Fruit fly (Drosophila melanogaster) whole organism, embryonic: ENCODE results near the gene CG10669.
A peak's percentile ranks its signal among the peaks of the same experiment; 100 is the strongest.

ENCODE experiments used
- Ada2b ChIP-seq: fragments of 200-800 bp; sonication (Bioruptor generic); IDR thresholded peaks from 2 replicates; pipeline ENCODE4 v1.3.6; 2022; ENCODE audit warnings: missing biosample characterization, missing genetic modification characterization
- Bgb ChIP-seq: fragments of 200-800 bp; sonication (Bioruptor generic); IDR thresholded peaks from 2 replicates; pipeline ENCODE4 v1.3.6; 2022; ENCODE audit warnings: missing biosample characterization, missing genetic modification characterization; ENCODE audit not compliant: partially characterized antibody
- CG10462 ChIP-seq: fragments of 200-800 bp; sonication (Bioruptor generic); optimal IDR thresholded peaks from 2 replicates; lab custom pipeline; 2016; ENCODE audit warnings: missing biosample characterization, missing genetic modification characterization
- CG10543 ChIP-seq: fragments of 200-800 bp; sonication (Bioruptor generic); optimal IDR thresholded peaks from 3 replicates; lab custom pipeline; 2017; ENCODE audit warnings: missing biosample characterization, mild to moderate bottlenecking, missing genetic modification characterization, moderate library complexity
- CG10565 ChIP-seq: fragments of 200-800 bp; sonication (Bioruptor generic); optimal IDR thresholded peaks from 3 replicates; lab custom pipeline; 2016; ENCODE audit warnings: missing biosample characterization, mild to moderate bottlenecking, missing genetic modification characterization
- CG10979 ChIP-seq: fragments of 200-800 bp; sonication (Bioruptor generic); optimal IDR thresholded peaks from 2 replicates; lab custom pipeline; 2018; ENCODE audit warnings: missing biosample characterization, mild to moderate bottlenecking, missing genetic modification characterization, moderate library complexity
- CG11085 ChIP-seq: fragments of 200-800 bp; sonication (Bioruptor generic); IDR thresholded peaks from 2 replicates; pipeline ENCODE4 v1.3.6; 2022; ENCODE audit warnings: missing biosample characterization, missing genetic modification characterization
- CG15479 ChIP-seq: fragments of 200-800 bp; sonication (Bioruptor generic); optimal IDR thresholded peaks from 3 replicates; lab custom pipeline; 2019; ENCODE audit warnings: missing biosample characterization, mild to moderate bottlenecking, missing genetic modification characterization, moderate library complexity
- CG1602 ChIP-seq: fragments of 200-800 bp; sonication (Bioruptor generic); optimal IDR thresholded peaks from 3 replicates; lab custom pipeline; 2016; ENCODE audit warnings: missing biosample characterization, missing genetic modification characterization
- CG16863 ChIP-seq: fragments of 200-800 bp; sonication (Bioruptor generic); optimal IDR thresholded peaks from 3 replicates; lab custom pipeline; 2016; ENCODE audit warnings: missing biosample characterization, missing genetic modification characterization
- CG17612 ChIP-seq: fragments of 200-800 bp; sonication (Bioruptor generic); IDR thresholded peaks from 2 replicates; pipeline ENCODE4 v1.3.6; 2022; ENCODE audit warnings: missing biosample characterization, missing genetic modification characterization
- CG17802 ChIP-seq: fragments of 200-800 bp; sonication (Bioruptor generic); optimal IDR thresholded peaks from 2 replicates; lab custom pipeline; 2018; ENCODE audit warnings: missing biosample characterization, mild to moderate bottlenecking, missing genetic modification characterization, moderate library complexity
- CG18619 ChIP-seq: fragments of 200-800 bp; sonication (Bioruptor generic); optimal IDR thresholded peaks from 3 replicates; lab custom pipeline; 2017; ENCODE audit warnings: missing biosample characterization, mild to moderate bottlenecking, missing genetic modification characterization
- CG3163 ChIP-seq: fragments of 200-800 bp; sonication (Bioruptor generic); optimal IDR thresholded peaks from 3 replicates; lab custom pipeline; 2016; ENCODE audit warnings: missing biosample characterization, missing genetic modification characterization
- CG5953 ChIP-seq: fragments of 200-800 bp; sonication (Bioruptor generic); IDR thresholded peaks from 2 replicates; pipeline ENCODE4 v1.3.6; 2022; ENCODE audit warnings: missing biosample characterization, missing genetic modification characterization
- CG8281 ChIP-seq: fragments of 200-800 bp; sonication (Bioruptor generic); optimal IDR thresholded peaks from 2 replicates; lab custom pipeline; 2018; ENCODE audit warnings: missing biosample characterization, mild to moderate bottlenecking, missing genetic modification characterization, moderate library complexity
- CG9727 ChIP-seq: fragments of 200-800 bp; sonication (Bioruptor generic); optimal IDR thresholded peaks from 3 replicates; lab custom pipeline; 2017; ENCODE audit warnings: missing biosample characterization, mild to moderate bottlenecking, missing genetic modification characterization
- Dad ChIP-seq: fragments of 200-800 bp; sonication (Bioruptor generic); optimal IDR thresholded peaks from 3 replicates; lab custom pipeline; 2016; ENCODE audit warnings: missing biosample characterization, missing genetic modification characterization
- Dek ChIP-seq: fragments of 200-800 bp; sonication (Bioruptor generic); optimal IDR thresholded peaks from 3 replicates; lab custom pipeline; 2019; ENCODE audit warnings: missing biosample characterization, mild to moderate bottlenecking, missing genetic modification characterization, moderate library complexity
- Elba2 ChIP-seq: fragments of 200-800 bp; sonication (Bioruptor generic); optimal IDR thresholded peaks from 3 replicates; lab custom pipeline; 2016; ENCODE audit warnings: missing biosample characterization, missing genetic modification characterization
- Fer2 ChIP-seq: fragments of 200-800 bp; sonication (Bioruptor generic); optimal IDR thresholded peaks from 2 replicates; lab custom pipeline; 2018; ENCODE audit warnings: missing biosample characterization, mild to moderate bottlenecking, missing genetic modification characterization, moderate library complexity
- Gug ChIP-seq: fragments of 200-800 bp; sonication (Bioruptor generic); IDR thresholded peaks from 4 replicates; pipeline ENCODE4 v1.3.6; 2022; ENCODE audit warnings: missing biosample characterization, missing genetic modification characterization
- Meics ChIP-seq: fragments of 200-800 bp; sonication (Bioruptor generic); optimal IDR thresholded peaks from 2 replicates; lab custom pipeline; 2017; ENCODE audit warnings: missing biosample characterization, mild to moderate bottlenecking, missing genetic modification characterization
- Myb ChIP-seq: fragments of 200-800 bp; sonication (Bioruptor generic); optimal IDR thresholded peaks from 2 replicates; lab custom pipeline; 2016; ENCODE audit warnings: missing biosample characterization, missing genetic modification characterization
- NC2α ChIP-seq: fragments of 200-800 bp; sonication (Bioruptor generic); optimal IDR thresholded peaks from 2 replicates; lab custom pipeline; 2016; ENCODE audit warnings: missing biosample characterization, missing genetic modification characterization
- Neu2 ChIP-seq: fragments of 200-800 bp; sonication (Bioruptor generic); optimal IDR thresholded peaks from 3 replicates; lab custom pipeline; 2016; ENCODE audit warnings: missing biosample characterization, missing genetic modification characterization, borderline replicate concordance
- Nf-YB ChIP-seq: fragments of 200-800 bp; sonication (Bioruptor generic); optimal IDR thresholded peaks from 3 replicates; lab custom pipeline; 2019; ENCODE audit warnings: missing biosample characterization, mild to moderate bottlenecking, missing genetic modification characterization, moderate library complexity
- Ravus ChIP-seq: fragments of 200-800 bp; sonication (Bioruptor generic); IDR thresholded peaks from 2 replicates; pipeline ENCODE4 v1.3.6; 2022; ENCODE audit warnings: missing biosample characterization, missing genetic modification characterization
- Rx ChIP-seq: fragments of 200-800 bp; sonication (Bioruptor generic); IDR thresholded peaks from 2 replicates; pipeline ENCODE4 v1.3.6; 2022; ENCODE audit warnings: missing biosample characterization, missing genetic modification characterization
- Six4 ChIP-seq: fragments of 200-800 bp; sonication (Bioruptor generic); optimal IDR thresholded peaks from 2 replicates; lab custom pipeline; 2016; ENCODE audit warnings: missing biosample characterization, missing genetic modification characterization
- Ssrp ChIP-seq: fragments of 200-800 bp; sonication (Bioruptor generic); optimal IDR thresholded peaks from 2 replicates; lab custom pipeline; 2018; ENCODE audit warnings: missing biosample characterization, mild to moderate bottlenecking, missing genetic modification characterization, moderate library complexity
- Trl ChIP-seq, 3 experiments: fragments of >200 bp in 2 of 3; fragments of 200-800 bp in 1 of 3; sonication (Bioruptor generic) in 1 of 3; optimal IDR thresholded peaks; 2 replicates in 1 of 3; 3 replicates in 2 of 3; lab custom pipeline; 2016 to 2017; ENCODE audit warnings: missing biosample characterization in 1 of 3, missing genetic modification characterization in 1 of 3
- bab2 ChIP-seq: fragments of 200-800 bp; sonication (Bioruptor generic); optimal IDR thresholded peaks from 2 replicates; lab custom pipeline; 2016; ENCODE audit warnings: missing biosample characterization, missing genetic modification characterization
- fru ChIP-seq: fragments of >200 bp; optimal IDR thresholded peaks from 2 replicates; lab custom pipeline; 2017
- jigr1 ChIP-seq: fragments of 200-800 bp; sonication (Bioruptor generic); IDR thresholded peaks from 3 replicates; pipeline ENCODE4 v1.3.6; 2022; ENCODE audit warnings: missing biosample characterization, missing genetic modification characterization
- jumu ChIP-seq: fragments of 200-800 bp; sonication (Bioruptor generic); optimal IDR thresholded peaks from 3 replicates; lab custom pipeline; 2016; ENCODE audit warnings: missing biosample characterization, missing genetic modification characterization
- knrl ChIP-seq: fragments of 200-800 bp; sonication (Bioruptor generic); IDR thresholded peaks from 3 replicates; pipeline ENCODE4 v1.3.6; 2022; ENCODE audit warnings: missing biosample characterization, missing genetic modification characterization; ENCODE audit not compliant: partially characterized antibody
- mirr ChIP-seq: fragments of 200-800 bp; sonication (Bioruptor generic); optimal IDR thresholded peaks from 3 replicates; lab custom pipeline; 2018; ENCODE audit warnings: missing biosample characterization, mild to moderate bottlenecking, missing genetic modification characterization
- nau ChIP-seq: fragments of 200-800 bp; sonication (Bioruptor generic); optimal IDR thresholded peaks from 3 replicates; lab custom pipeline; 2017; ENCODE audit warnings: missing biosample characterization, mild to moderate bottlenecking, missing genetic modification characterization, missing genetic modification reagents
- nerfin-2 ChIP-seq: fragments of 200-800 bp; sonication (Bioruptor generic); IDR thresholded peaks from 2 replicates; pipeline ENCODE4 v1.3.6; 2022; ENCODE audit warnings: missing biosample characterization, missing genetic modification characterization; ENCODE audit not compliant: partially characterized antibody
- p53 ChIP-seq: fragments of 200-800 bp; sonication (Bioruptor generic); optimal IDR thresholded peaks from 2 replicates; lab custom pipeline; 2016; ENCODE audit warnings: missing biosample characterization, missing genetic modification characterization
- pan ChIP-seq, 4 experiments: fragments of >200 bp in 3 of 4; fragments of 200-800 bp in 1 of 4; sonication (Bioruptor generic) in 1 of 4; optimal IDR thresholded peaks in 3 of 4; IDR thresholded peaks in 1 of 4; 2 replicates each; pipeline versions ENCODE4 v1.3.6 to Lab custom; 2017 to 2022; ENCODE audit warnings: missing biosample characterization in 2 of 4, missing genetic modification characterization in 2 of 4, mixed read lengths in 1 of 4
- peb ChIP-seq: fragments of 200-800 bp; sonication (Bioruptor generic); IDR thresholded peaks from 2 replicates; pipeline ENCODE4 v1.3.6; 2022; ENCODE audit warnings: missing biosample characterization, missing genetic modification characterization
- slou ChIP-seq: fragments of 200-800 bp; sonication (Bioruptor generic); optimal IDR thresholded peaks from 3 replicates; lab custom pipeline; 2016; ENCODE audit warnings: missing biosample characterization, missing genetic modification characterization
- sqz ChIP-seq: fragments of 200-800 bp; sonication (Bioruptor generic); optimal IDR thresholded peaks from 3 replicates; lab custom pipeline; 2018; ENCODE audit warnings: missing biosample characterization, mild to moderate bottlenecking, missing genetic modification characterization
- vnd ChIP-seq: fragments of 200-800 bp; sonication (Bioruptor generic); IDR thresholded peaks from 3 replicates; pipeline ENCODE4 v1.3.6; 2022; ENCODE audit warnings: missing biosample characterization, missing genetic modification characterization; ENCODE audit not compliant: partially characterized antibody

Gene CG10669

DNA sequence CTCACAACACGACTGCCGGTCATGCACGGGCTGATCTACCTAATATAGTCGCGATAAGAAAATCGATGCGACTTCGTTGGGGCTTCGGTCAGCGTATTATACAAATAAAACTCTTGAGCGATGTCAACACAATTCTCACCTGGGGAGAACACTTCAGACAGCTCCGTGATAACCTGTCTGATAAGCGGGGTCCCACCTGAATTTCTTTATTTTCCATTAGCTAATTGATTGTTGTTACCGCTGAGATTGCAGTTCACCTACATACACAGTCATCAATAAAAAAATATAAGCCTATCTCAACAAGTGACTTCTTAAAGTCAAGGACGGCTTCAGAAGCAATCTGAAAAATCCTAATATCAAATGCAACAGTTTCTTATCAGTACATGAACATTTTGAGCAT lies 11.9 kb upstream of the CG10669 start, which contains the start of gene tobi (continued):
- peak; percentile 19; the same call in 1 of the 3 replicates for TF ChIP-seq vnd (GFP tag; lab: Robert Waterston, UW)
- TF ChIP-seq CG10543 (GFP tag; lab: Kevin White, UChicago) = no peak
- TF ChIP-seq Six4 = no peak
- no peak for TF ChIP-seq bab2 (GFP tag; lab: Kevin White, UChicago)
- TF ChIP-seq nau (GFP tag; lab: Kevin White, UChicago) = no peak
- no peak for TF ChIP-seq Ssrp (tag; lab: Kevin White, UChicago)
- TF ChIP-seq, all 482 proteins: peak for 3

DNA sequence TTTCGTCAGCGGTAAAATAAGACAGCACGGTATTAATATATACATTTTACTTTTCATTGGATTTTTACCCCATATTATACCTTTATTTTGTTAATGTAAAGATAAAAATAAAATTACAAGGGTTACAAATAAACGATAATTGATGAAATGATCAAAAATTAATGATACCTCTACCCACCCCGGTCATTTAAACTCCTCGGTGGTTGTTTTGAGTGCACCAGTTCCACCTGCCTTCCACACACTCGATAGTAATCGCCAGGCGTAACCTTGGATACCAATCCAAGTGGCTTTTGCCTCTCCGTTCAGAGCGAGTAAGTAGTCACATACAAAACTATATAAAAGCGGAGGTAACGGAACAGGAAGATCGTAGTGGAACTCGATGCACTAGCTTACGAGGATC lies 4.9 kb upstream of the CG10669 start, which contains the start of gene rha:
Gene rha, plus strand, starts transcription at position 301 of the 400 bp plus-strand sequence.
- no peak for TF ChIP-seq p53 (GFP tag; lab: Kevin White, UChicago)
- no peak for TF ChIP-seq Dek (tag; lab: Kevin White, UChicago)
- no peak for TF ChIP-seq CG9727
- TF ChIP-seq peb (GFP tag; lab: Robert Waterston, UW) = no peak
- no peak for TF ChIP-seq knrl (GFP tag; lab: Robert Waterston, UW)
- no peak for TF ChIP-seq Dad
- no peak for TF ChIP-seq CG10462 (GFP tag; lab: Kevin White, UChicago)
- no peak for TF ChIP-seq jigr1
- no peak for TF ChIP-seq slou (GFP tag; lab: Kevin White, UChicago)
- TF ChIP-seq CG5953 (GFP tag; lab: Robert Waterston, UW) = no peak
- TF ChIP-seq CG10565 (GFP tag; lab: Kevin White, UChicago) = no peak
- no peak for TF ChIP-seq Elba2
- TF ChIP-seq jumu = no peak
- TF ChIP-seq CG10979 (tag; lab: Kevin White, UChicago) = no peak

DNA sequence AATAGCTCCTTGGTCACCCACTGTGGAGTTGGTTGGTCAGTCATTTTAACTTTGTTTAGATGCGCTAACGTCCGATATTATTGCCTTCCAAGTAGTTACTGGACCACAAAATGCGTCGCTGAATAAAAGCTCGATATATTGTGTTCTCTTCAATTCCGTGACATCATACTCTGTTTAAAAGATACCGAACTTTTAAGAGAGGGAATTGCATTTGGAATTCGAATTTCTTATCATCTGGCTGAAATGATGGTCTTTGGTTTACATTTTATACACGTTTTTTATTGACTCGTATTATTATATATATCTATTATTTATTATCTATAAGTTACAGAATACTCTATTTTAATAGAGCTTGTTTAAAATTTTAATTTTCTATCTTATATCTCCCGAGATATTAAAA lies 3.9 kb downstream of the CG10669 start, which contains the start of gene CHKov2:
Gene CHKov2, minus strand, starts transcription at position 101 of the 400 bp plus-strand sequence.
- TF ChIP-seq CG16863 (no peak), Ravus (GFP tag; lab: Robert Waterston, UW) (no peak), sqz (GFP tag; lab: Kevin White, UChicago) (no peak), Rx (GFP tag; lab: Robert Waterston, UW) (no peak), fru (lab: Kevin White, UChicago) (no peak), CG1602 (GFP tag; lab: Kevin White, UChicago) (no peak), Trl (optimal IDR thresholded peaks at IDR 0.05; lab: Kevin White, UChicago) (peak in 1 of 2 experiments; percentile 11), Trl (GFP tag; optimal IDR thresholded peaks at IDR 0.05; lab: Kevin White, UChicago) (no peak), CG3163 (GFP tag; lab: Kevin White, UChicago) (peak; percentile 55), CG8281 (no peak)

DNA sequence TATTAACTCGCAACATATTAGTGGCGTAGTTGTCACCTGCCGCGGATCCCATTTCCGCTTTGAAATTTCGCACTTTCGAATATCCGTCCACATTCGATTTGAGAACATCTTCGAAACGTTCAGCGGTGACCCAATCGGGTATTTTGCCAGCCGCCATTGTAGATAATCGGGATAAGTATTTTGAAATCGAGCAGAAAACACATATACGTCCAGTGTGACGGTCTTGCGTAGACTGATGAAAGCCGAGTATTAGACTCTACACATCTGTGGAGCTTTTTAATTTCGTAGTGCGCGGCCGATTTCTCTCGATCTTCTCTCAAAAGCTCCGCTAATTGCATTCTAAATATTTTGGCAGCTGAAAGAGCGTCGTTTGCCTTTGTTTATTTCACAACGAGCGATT lies 6.0 kb downstream of the CG10669 start, which contains the start of gene CHKov1:
Gene CHKov1, minus strand, starts transcription at position 238 of the 400 bp plus-strand sequence.
- TF ChIP-seq CG17802 (tag; lab: Kevin White, UChicago) (no peak), Gug (no peak), p53 (GFP tag; lab: Kevin White, UChicago) (no peak), mirr (GFP tag; lab: Kevin White, UChicago) (no peak), Bgb (GFP tag; lab: Robert Waterston, UW) (peak; percentile 30; the same call in 1 of the 2 replicates), Myb (no peak), CG17612 (GFP tag; lab: Robert Waterston, UW) (0 out of 2 replicates have a peak, but pooled peaks have one; percentile 17), Ada2b (GFP tag; lab: Robert Waterston, UW) (no peak), Neu2 (GFP tag; lab: Kevin White, UChicago) (no peak), CG15479 (no peak), CG3163 (GFP tag; lab: Kevin White, UChicago) (peak; percentile 44), CG18619 (GFP tag; lab: Kevin White, UChicago) (no peak), nerfin-2 (no peak), Nf-YB (no peak), CG11085 (GFP tag; lab: Robert Waterston, UW) (no peak), NC2α (GFP tag; lab: Kevin White, UChicago) (no peak), Meics (no peak), pan (optimal IDR thresholded peaks at IDR 0.05; lab: Kevin White, UChicago) (no peak), pan (GFP tag; optimal IDR thresholded peaks at IDR 0.05 in 1 of 2, IDR thresholded peaks at IDR 0.05 in 1 of 2) (peak in 1 of 2 experiments; percentile 11), Fer2 (no peak)
